Worm (Caenorhabditis elegans): ENCODE measurements around the gene C43D7.8.
"Not testable (repeated sequence)": the region's sequence is repeated elsewhere in the genome, so short reads cannot be mapped to it uniquely, and the experiment has no call there.

The C43D7.8 gene

DNA sequence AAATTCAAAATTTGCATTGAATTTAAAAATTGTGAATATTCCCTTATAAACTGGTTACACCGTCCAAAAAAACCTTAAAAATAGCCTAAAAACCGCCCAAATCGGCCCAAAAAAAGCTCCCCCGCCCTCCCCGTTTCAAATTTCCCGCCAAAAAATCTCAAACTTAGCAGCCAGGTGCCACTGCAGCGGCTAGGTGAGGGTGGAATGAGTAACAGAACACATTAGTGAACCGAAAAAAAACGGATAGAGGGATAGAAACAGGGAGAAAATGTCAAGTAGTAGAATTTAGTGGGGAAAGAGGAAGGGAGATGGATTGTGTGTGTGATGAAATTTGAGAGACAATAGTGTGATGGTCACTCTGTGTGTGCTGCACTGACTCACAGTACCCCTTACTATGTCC is 40.7 kb upstream of the C43D7.8 start:
- TF ChIP-seq nhr-129 (tag; optimal IDR thresholded peaks at IDR 0.05) = peak; percentile 15
- TF ChIP-seq elt-3 (tag; optimal IDR thresholded peaks at IDR 0.05) = no peak

DNA sequence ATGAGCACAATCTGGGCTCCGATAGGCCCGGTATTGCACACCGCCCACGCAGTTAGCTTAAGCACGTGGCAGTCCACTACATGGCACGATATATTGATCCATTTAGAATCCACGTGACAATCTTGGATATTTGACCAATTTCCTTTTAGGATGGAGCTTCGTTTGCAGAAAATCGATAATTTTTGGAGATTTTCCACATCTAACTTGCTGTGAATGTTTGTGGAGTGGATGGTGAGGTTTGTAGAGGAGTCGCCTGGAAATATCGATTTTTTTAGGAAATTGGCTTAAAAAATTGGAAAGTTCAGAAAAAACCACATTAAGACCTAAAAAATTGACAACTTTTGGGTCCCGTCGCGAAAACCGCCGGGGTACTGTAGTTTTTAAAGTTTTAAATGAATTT is 26.0 kb upstream of the C43D7.8 start:
- no peak for TF ChIP-seq mab-5 (tag; optimal IDR thresholded peaks at IDR 0.05)
- TF ChIP-seq crh-2 (tag; optimal IDR thresholded peaks at IDR 0.05) = no peak
- no peak for TF ChIP-seq mdl-1 (tag; optimal IDR thresholded peaks at IDR 0.05)
- TF ChIP-seq zag-1 (tag; optimal IDR thresholded peaks at IDR 0.05) = no peak
- TF ChIP-seq skn-1 (tag; optimal IDR thresholded peaks at IDR 0.05) = no peak
- no peak for TF ChIP-seq nhr-25 (tag; optimal IDR thresholded peaks at IDR 0.05)

DNA sequence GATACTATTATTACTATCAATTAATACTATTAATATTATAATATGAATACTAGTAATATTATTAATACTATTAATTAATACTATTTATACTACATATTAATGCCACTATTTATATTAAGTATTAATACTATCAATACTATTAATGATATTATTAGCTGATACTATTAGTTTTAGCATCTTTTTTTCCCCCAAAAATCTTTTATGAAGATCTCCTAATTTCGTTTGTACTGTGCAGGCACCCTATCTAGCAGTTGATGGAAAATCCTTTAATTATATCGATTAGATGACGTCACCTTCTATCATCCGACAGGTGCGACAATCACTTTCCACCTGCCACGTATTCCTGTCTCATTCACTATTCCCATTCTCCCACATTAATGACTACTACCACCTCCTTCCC is 18.0 kb upstream of the C43D7.8 start, which contains the start of gene fbxb-65:
fbxb-65 (plus strand) TSS at position 301 of the 400 bp plus-strand sequence.
- TF ChIP-seq C34F6.9 (tag; optimal IDR thresholded peaks at IDR 0.05) (no peak), zag-1 (tag; optimal IDR thresholded peaks at IDR 0.05) (no peak), nhr-10 (tag; optimal IDR thresholded peaks at IDR 0.05) (no peak), mbf-1 (tag; optimal IDR thresholded peaks at IDR 0.05) (no peak), nhr-6 (tag; optimal IDR thresholded peaks at IDR 0.05) (no peak)

DNA sequence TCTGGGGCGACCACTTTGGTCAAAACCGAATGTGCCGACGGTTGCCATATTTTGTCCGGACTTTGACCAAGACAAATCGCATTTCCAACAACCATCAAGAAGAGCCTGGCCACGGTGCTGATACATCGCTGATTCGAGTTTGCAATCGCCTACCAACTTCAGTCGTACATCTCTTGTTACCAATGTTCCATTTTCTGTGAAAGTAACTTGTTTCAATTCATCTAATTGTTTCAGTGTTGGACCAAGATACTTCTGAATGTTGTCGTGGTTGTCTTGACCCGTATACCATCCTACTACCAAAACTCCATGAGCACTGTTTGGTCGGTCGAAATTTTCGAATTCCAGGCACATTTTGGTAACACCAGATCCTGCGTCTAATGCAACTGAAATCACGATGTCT is 14.1 kb upstream of the C43D7.8 start:
- TF ChIP-seq egl-27 (tag; optimal IDR thresholded peaks at IDR 0.05) (no peak), lin-39 (tag; optimal IDR thresholded peaks at IDR 0.05) (no peak), mbf-1 (tag; optimal IDR thresholded peaks at IDR 0.05) (no peak), blmp-1 (tag; optimal IDR thresholded peaks at IDR 0.05; ENCODE audit: insufficient read depth) (no peak), lin-13 (GFP tag; optimal IDR thresholded peaks at IDR 0.05) (no peak), alr-1 (tag; optimal IDR thresholded peaks at IDR 0.05) (no peak), nhr-77 (tag; optimal IDR thresholded peaks at IDR 0.05) (no peak), snpc-4 (tag; optimal IDR thresholded peaks at IDR 0.05) (no peak), ztf-11 (tag; optimal IDR thresholded peaks at IDR 0.05) (no peak), dmd-4 (tag; optimal IDR thresholded peaks at IDR 0.05) (no peak), crh-2 (tag; optimal IDR thresholded peaks at IDR 0.05) (no peak)

DNA sequence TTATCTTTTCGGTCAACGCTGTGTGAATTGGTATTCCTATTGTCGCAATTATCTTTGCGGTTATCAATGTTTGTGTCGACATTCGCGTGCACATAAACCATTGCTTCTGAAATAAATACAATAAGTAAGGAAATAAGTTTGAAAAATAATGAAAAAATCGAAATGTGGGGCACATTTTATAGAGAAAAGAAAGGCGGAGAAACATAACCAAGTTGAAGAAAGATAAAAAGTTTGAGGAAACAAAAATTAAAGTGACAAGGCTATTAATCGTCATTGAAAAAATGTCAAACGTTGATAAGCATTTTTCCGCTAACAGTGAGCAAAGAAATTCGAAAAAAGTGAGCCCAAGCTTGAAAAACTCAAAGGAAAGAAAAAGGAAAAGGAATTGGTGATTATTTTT is 11.1 kb upstream of the C43D7.8 start, which contains the start of gene C43D7.4:
C43D7.4 (minus strand) TSS at position 101 of the 400 bp plus-strand sequence.
- TF ChIP-seq nhr-25 (tag; optimal IDR thresholded peaks at IDR 0.05) (no peak), nhr-23 (tag; optimal IDR thresholded peaks at IDR 0.05) (no peak), nhr-11 (tag; optimal IDR thresholded peaks at IDR 0.05) (no peak), unc-55 (GFP tag; optimal IDR thresholded peaks at IDR 0.05) (no peak), ztf-11 (tag; optimal IDR thresholded peaks at IDR 0.05) (no peak)

DNA sequence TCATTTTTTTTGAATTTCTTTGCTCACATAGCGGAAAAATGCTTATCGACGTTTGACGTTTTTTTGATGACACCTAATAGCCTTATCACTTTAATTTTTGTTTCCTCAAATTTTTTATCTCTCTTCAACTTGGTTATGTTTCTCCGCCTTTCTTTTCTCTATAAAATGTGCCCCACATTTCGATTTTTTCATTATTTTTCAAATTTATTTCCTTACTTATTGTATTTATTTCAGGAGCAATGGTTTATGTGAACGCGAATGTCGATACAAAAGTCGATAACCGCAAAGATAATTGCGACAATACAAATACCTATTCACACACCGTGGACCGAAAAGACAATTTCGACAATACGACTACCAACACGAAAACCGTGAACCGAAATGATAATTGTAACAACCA is 9.1 kb upstream of the C43D7.8 start, which contains the start of gene sdz-6:
sdz-6 (plus strand) TSS at position 229 of the 400 bp plus-strand sequence.
- no peak for TF ChIP-seq skn-1 (tag; optimal IDR thresholded peaks at IDR 0.05)

DNA sequence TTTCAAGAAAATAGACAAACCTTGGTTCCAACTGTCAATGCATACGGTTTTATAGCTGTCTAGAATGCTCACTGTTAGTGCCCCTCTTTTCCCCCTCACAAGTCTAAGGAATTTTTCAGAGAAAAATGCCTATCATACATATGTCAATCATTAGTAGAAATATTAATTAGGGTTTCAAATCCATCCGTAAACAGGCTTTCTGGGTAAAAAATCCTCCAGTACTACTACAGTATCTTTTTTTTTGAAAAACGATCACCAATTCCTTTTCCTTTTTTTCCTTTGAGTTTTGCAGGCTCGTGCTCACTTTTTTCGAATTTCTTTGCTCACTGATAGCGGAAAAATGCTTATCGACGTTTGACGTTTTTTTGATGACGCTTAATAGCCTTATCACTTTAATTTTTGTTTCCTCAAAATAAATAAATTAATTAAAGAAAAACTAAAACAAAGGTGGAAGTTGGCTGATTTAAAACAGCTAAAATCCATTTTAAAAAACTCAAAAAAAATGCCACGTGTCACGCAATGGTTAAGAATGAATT is 8.2 kb upstream of the C43D7.8 start, which contains the start of gene C43D7.7:
C43D7.7 (minus strand) TSS at position 51 of the 536 bp plus-strand sequence.
- TF ChIP-seq fos-1 (tag; optimal IDR thresholded peaks at IDR 0.05) = peak; percentile 38
- TF ChIP-seq ztf-11 (tag; optimal IDR thresholded peaks at IDR 0.05) = no peak

DNA sequence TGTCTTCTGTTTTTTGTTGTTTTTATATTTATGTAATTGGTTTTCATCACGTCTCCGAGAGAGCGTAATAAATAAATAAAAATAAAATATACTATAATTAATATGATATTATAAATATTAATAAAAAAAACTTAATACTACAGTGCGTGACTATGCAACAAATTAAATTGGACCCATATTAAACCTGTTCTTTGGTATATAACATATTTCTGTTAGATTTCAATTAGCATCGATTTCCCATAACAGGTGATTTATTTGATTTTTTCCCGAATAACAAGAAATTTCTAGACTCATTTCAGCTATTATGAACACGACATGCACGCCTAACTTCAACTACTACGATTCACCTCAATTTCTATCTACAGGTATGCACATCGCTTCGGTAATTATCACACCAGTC is 5.8 kb upstream of the C43D7.8 start, which contains the start of gene srh-208:
srh-208 (plus strand) TSS at position 301 of the 400 bp plus-strand sequence.
- not testable (repeated sequence) for TF ChIP-seq lsy-2 (tag; optimal IDR thresholded peaks at IDR 0.05); nhr-77 (tag; optimal IDR thresholded peaks at IDR 0.05); sma-9 (GFP tag; optimal IDR thresholded peaks at IDR 0.05); sma-9 (tag; optimal IDR thresholded peaks at IDR 0.05)
